Worm (Caenorhabditis elegans): ENCODE data around the gene his-48.

ce11 chrIV:11286112-11286511 lies 38.4 kb upstream of the his-48 start:
- TF ChIP-seq klf-2 (GFP tag; conservative IDR thresholded peaks at IDR 0.05) = no peak
- TF ChIP-seq flt-1 (GFP tag; IDR thresholded peaks at IDR 0.05) = no peak
- TF ChIP-seq med-1 (GFP tag; optimal IDR thresholded peaks at IDR 0.05; ENCODE audit: insufficient read depth) = no peak
- no peak for TF ChIP-seq tab-1 (GFP tag; IDR thresholded peaks at IDR 0.05)
- TF ChIP-seq T22C8.4 (GFP tag; IDR thresholded peaks at IDR 0.05) = no peak
- TF ChIP-seq ztf-23 (GFP tag; IDR thresholded peaks at IDR 0.05) = no peak
- no peak for TF ChIP-seq ref-1 (GFP tag; conservative IDR thresholded peaks at IDR 0.05)
